Worm (Caenorhabditis elegans) whole organism, late embryonic: ENCODE measurements around the gene K03B4.2.

Experiments used
- ceh-31 ChIP-seq: sonication (generic microtip); optimal IDR thresholded peaks from 2 replicates; lab custom pipeline; 2016; ENCODE audit warnings: missing genetic modification characterization, missing compliant biosample characterization
- ceh-34 ChIP-seq: sonication (generic microtip); optimal IDR thresholded peaks from 2 replicates; lab custom pipeline; 2016; ENCODE audit warnings: mild to moderate bottlenecking, missing genetic modification characterization, missing compliant biosample characterization
- ceh-48 ChIP-seq: sonication (generic microtip); optimal IDR thresholded peaks from 2 replicates; lab custom pipeline; 2016; ENCODE audit warnings: missing genetic modification characterization, inconsistent platforms, missing compliant biosample characterization
- fkh-10 ChIP-seq: fragments of 150-350 bp; optimal IDR thresholded peaks from 2 replicates; lab custom pipeline; 2014; ENCODE audit warnings: missing biosample characterization, missing genetic modification reagents, missing genetic modification characterization
- hlh-15 ChIP-seq: sonication (generic microtip); optimal IDR thresholded peaks from 2 replicates; lab custom pipeline; 2016; ENCODE audit warnings: missing genetic modification characterization, missing compliant biosample characterization
- mec-3 ChIP-seq: sonication (generic microtip); optimal IDR thresholded peaks from 2 replicates; lab custom pipeline; 2016; ENCODE audit warnings: borderline replicate concordance, missing genetic modification characterization, missing compliant biosample characterization
- pag-3 ChIP-seq: sonication (generic microtip); optimal IDR thresholded peaks from 2 replicates; lab custom pipeline; 2016; ENCODE audit warnings: missing compliant biosample characterization, missing genetic modification characterization, borderline replicate concordance
- pat-9 ChIP-seq: fragments of 200-800 bp; sonication (Bioruptor generic); optimal IDR thresholded peaks from 2 replicates; lab custom pipeline; 2018; ENCODE audit warnings: mild to moderate bottlenecking, missing genetic modification characterization, moderate library complexity, missing compliant biosample characterization
- pros-1 ChIP-seq: fragments of 150-350 bp; optimal IDR thresholded peaks from 2 replicates; lab custom pipeline; 2014; ENCODE audit warnings: missing biosample characterization, missing genetic modification reagents, missing genetic modification characterization
- tbx-2 ChIP-seq: sonication (generic microtip); optimal IDR thresholded peaks from 2 replicates; lab custom pipeline; 2016; ENCODE audit warnings: missing genetic modification characterization, missing compliant biosample characterization

DNA sequence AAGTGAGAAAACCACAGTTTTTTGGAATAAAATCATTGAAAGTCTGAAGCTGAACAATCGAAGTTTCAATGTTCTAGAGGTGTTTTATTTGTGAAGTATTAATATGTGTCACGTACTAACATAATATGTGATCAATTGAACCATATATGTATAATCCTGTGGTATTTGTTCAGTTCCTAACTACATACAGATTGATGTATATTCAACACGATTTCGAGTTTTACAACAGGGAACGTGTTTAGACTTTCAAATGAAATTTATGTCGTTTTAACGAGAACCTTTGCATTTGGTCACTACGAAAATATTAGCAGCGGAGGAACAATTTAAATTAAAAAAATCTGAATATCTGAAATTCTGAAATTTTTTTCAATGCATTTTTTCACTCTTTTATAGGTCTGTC, 13.3 kb upstream of the K03B4.2 start, which contains the start of gene K03B4.8:
- no peak for TF ChIP-seq pat-9 (tag; lab: Kevin White, UChicago)
- TF ChIP-seq tbx-2, result no peak
- TF ChIP-seq ceh-31 (tag; lab: Kevin White, UChicago), result no peak
- TF ChIP-seq ceh-34 (tag; lab: Kevin White, UChicago), result no peak
- no peak for TF ChIP-seq hlh-15 (tag; lab: Kevin White, UChicago)
- no peak for TF ChIP-seq pag-3 (tag; lab: Kevin White, UChicago)
- TF ChIP-seq ceh-48 (tag; lab: Kevin White, UChicago), result no peak
- TF ChIP-seq pros-1 (tag; lab: Kevin White, UChicago), result no peak
- TF ChIP-seq mec-3 (tag; lab: Kevin White, UChicago), result no peak
- no peak for TF ChIP-seq fkh-10 (GFP tag; lab: Kevin White, UChicago)
